Fruit fly (Drosophila melanogaster): ENCODE data around the gene Pgk.
A peak's percentile ranks its signal among the peaks of the same experiment; 100 is the strongest.

- no peak for TF ChIP-seq Smox (GFP tag; optimal IDR thresholded peaks at IDR 0.05)
- TF ChIP-seq CG16779 (tag; optimal IDR thresholded peaks at IDR 0.05): no peak
- no peak for TF ChIP-seq acj6 (GFP tag; optimal IDR thresholded peaks at IDR 0.05)
- TF ChIP-seq CG10669 (GFP tag; optimal IDR thresholded peaks at IDR 0.05): no peak
- no peak for TF ChIP-seq CG6854 (GFP tag; optimal IDR thresholded peaks at IDR 0.05)
- no peak for TF ChIP-seq dsx (GFP tag; optimal IDR thresholded peaks at IDR 0.05; ENCODE audit: poor library complexity, severe bottlenecking)
- no peak for TF ChIP-seq Met (GFP tag; optimal IDR thresholded peaks at IDR 0.05)
- peak; percentile 1 for TF ChIP-seq net (GFP tag; optimal IDR thresholded peaks at IDR 0.05)
- TF ChIP-seq Ets96B (tag; optimal IDR thresholded peaks at IDR 0.05): no peak
- no peak for TF ChIP-seq eg (GFP tag; IDR thresholded peaks at IDR 0.05)
- TF ChIP-seq fkh (GFP tag; optimal IDR thresholded peaks at IDR 0.05): no peak
Observed at dm6 chr2L:2720368-2720767, 32.5 kb downstream of the Pgk start.

Data from whole organism, prepupa.